Fruit fly (Drosophila melanogaster) whole organism, prepupa: ENCODE results near the gene Klp98A.

ENCODE experiments used
- Blimp-1 ChIP-seq: fragments of 200-800 bp; sonication (Bioruptor generic); optimal IDR thresholded peaks from 3 replicates; lab custom pipeline; 2017; ENCODE audit warnings: missing biosample characterization, missing genetic modification characterization, mild to moderate bottlenecking, moderate library complexity, missing genetic modification reagents
- CG32006 ChIP-seq: fragments of 200-800 bp; sonication (Bioruptor generic); optimal IDR thresholded peaks from 3 replicates; lab custom pipeline; 2017; ENCODE audit warnings: missing biosample characterization, mild to moderate bottlenecking, missing genetic modification characterization
- CG6808 ChIP-seq: fragments of 200-800 bp; sonication (Bioruptor generic); optimal IDR thresholded peaks from 3 replicates; lab custom pipeline; 2017; ENCODE audit warnings: missing biosample characterization, missing genetic modification characterization, mild to moderate bottlenecking, moderate library complexity, missing genetic modification reagents
- CG6854 ChIP-seq: fragments of 200-800 bp; sonication (Bioruptor generic); optimal IDR thresholded peaks from 2 replicates; lab custom pipeline; 2017; ENCODE audit warnings: missing biosample characterization, mild to moderate bottlenecking, missing genetic modification characterization
- Ets21C ChIP-seq: fragments of 200-800 bp; sonication (Bioruptor generic); optimal IDR thresholded peaks from 3 replicates; lab custom pipeline; 2016; ENCODE audit warnings: missing biosample characterization, missing genetic modification characterization
- Gug ChIP-seq: fragments of 200-800 bp; sonication (Bioruptor generic); IDR thresholded peaks from 2 replicates; pipeline ENCODE4 v1.3.6; 2022; ENCODE audit warnings: missing biosample characterization, missing genetic modification characterization
- Met ChIP-seq: fragments of 200-800 bp; sonication (Bioruptor generic); optimal IDR thresholded peaks from 3 replicates; lab custom pipeline; 2016; ENCODE audit warnings: missing biosample characterization, missing genetic modification characterization
- OdsH ChIP-seq: fragments of 200-800 bp; sonication (Bioruptor generic); optimal IDR thresholded peaks from 3 replicates; lab custom pipeline; 2016; ENCODE audit warnings: missing biosample characterization, missing genetic modification characterization
- Sox102F ChIP-seq: fragments of 200-800 bp; sonication (Bioruptor generic); optimal IDR thresholded peaks from 2 replicates; lab custom pipeline; 2016; ENCODE audit warnings: missing biosample characterization, mild to moderate bottlenecking, missing genetic modification characterization
- acj6 ChIP-seq: fragments of 200-800 bp; sonication (Bioruptor generic); optimal IDR thresholded peaks from 3 replicates; lab custom pipeline; 2016; ENCODE audit warnings: missing biosample characterization, missing genetic modification characterization
- eg ChIP-seq: fragments of 200-800 bp; sonication (Bioruptor generic); IDR thresholded peaks from 3 replicates; pipeline ENCODE4 v1.3.6; 2022; ENCODE audit warnings: missing biosample characterization, missing genetic modification characterization

DNA sequence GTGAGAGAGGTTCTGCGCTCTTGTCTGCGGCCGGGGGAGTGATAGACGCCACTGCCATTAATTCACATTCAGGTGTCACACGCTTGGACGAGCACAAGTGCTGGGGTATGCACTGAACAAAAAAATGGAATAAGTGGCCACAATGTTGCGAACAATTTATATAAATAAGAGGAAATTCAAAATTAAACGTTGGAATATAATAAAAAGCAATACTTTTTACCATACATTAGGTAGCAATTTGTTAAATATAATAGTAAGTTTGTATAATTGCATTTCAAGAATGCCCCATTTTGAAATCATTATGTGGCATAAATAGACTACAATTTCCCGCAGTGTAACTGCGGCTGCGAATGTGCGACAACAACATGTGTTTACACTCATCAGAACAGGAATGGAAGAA is 39.1 kb downstream of the Klp98A start:
- TF ChIP-seq Ets21C (GFP tag; lab: Kevin White, UChicago) (no peak), Sox102F (GFP tag; lab: Kevin White, UChicago) (no peak), acj6 (GFP tag; lab: Kevin White, UChicago) (no peak), CG6808 (GFP tag; lab: Kevin White, UChicago) (no peak), CG32006 (GFP tag; lab: Kevin White, UChicago) (no peak), eg (GFP tag; lab: Robert Waterston, UW) (no peak), Met (no peak), OdsH (no peak), Gug (GFP tag; lab: Robert Waterston, UW) (no peak), Blimp-1 (GFP tag; lab: Kevin White, UChicago) (no peak), CG6854 (GFP tag; lab: Kevin White, UChicago) (no peak)
